Fruit fly (Drosophila melanogaster) whole organism, embryonic: ENCODE data around the gene ppk11.

Experiments used
- Bgb ChIP-seq: fragments of 200-800 bp; sonication (Bioruptor generic); IDR thresholded peaks from 2 replicates; pipeline ENCODE4 v1.3.6; 2022; ENCODE audit warnings: missing biosample characterization, missing genetic modification characterization; ENCODE audit not compliant: partially characterized antibody
- Bteb2 ChIP-seq: fragments of 200-800 bp; sonication (Bioruptor generic); optimal IDR thresholded peaks from 2 replicates; lab custom pipeline; 2016; ENCODE audit warnings: missing biosample characterization, missing genetic modification characterization
- CG10959 ChIP-seq: fragments of 200-800 bp; sonication (Bioruptor generic); IDR thresholded peaks from 2 replicates; pipeline ENCODE4 v1.3.6; 2022; ENCODE audit warnings: missing biosample characterization, missing genetic modification characterization
- CG11085 ChIP-seq: fragments of 200-800 bp; sonication (Bioruptor generic); IDR thresholded peaks from 2 replicates; pipeline ENCODE4 v1.3.6; 2022; ENCODE audit warnings: missing biosample characterization, missing genetic modification characterization
- CG11696 ChIP-seq: fragments of 200-800 bp; sonication (Bioruptor generic); IDR thresholded peaks from 2 replicates; pipeline ENCODE4 v1.3.6; 2022; ENCODE audit warnings: missing biosample characterization, missing genetic modification characterization
- CG14667 ChIP-seq: fragments of 200-800 bp; sonication (Bioruptor generic); IDR thresholded peaks from 2 replicates; pipeline ENCODE4 v1.3.6; 2022; ENCODE audit warnings: missing biosample characterization, missing genetic modification characterization
- CG15073 ChIP-seq: fragments of 200-800 bp; sonication (Bioruptor generic); optimal IDR thresholded peaks from 2 replicates; lab custom pipeline; 2016; ENCODE audit warnings: missing biosample characterization, missing genetic modification characterization
- CG1603 ChIP-seq: fragments of 200-800 bp; sonication (Bioruptor generic); optimal IDR thresholded peaks from 2 replicates; lab custom pipeline; 2019; ENCODE audit warnings: missing biosample characterization, mild to moderate bottlenecking, missing genetic modification characterization, moderate library complexity
- CG1647 ChIP-seq: fragments of 200-800 bp; sonication (Bioruptor generic); optimal IDR thresholded peaks from 3 replicates; lab custom pipeline; 2016; ENCODE audit warnings: missing biosample characterization, missing genetic modification characterization
- CG16815 ChIP-seq: fragments of 200-800 bp; sonication (Bioruptor generic); optimal IDR thresholded peaks from 3 replicates; lab custom pipeline; 2017; ENCODE audit warnings: missing biosample characterization, mild to moderate bottlenecking, missing genetic modification characterization
- CG17912 ChIP-seq: fragments of 200-800 bp; sonication (Bioruptor generic); optimal IDR thresholded peaks from 2 replicates; lab custom pipeline; 2018; ENCODE audit warnings: missing biosample characterization, mild to moderate bottlenecking, missing genetic modification characterization
- CG18262 ChIP-seq: fragments of 200-800 bp; optimal IDR thresholded peaks from 3 replicates; lab custom pipeline; 2019; ENCODE audit warnings: missing biosample characterization, mild to moderate bottlenecking, missing genetic modification characterization, moderate library complexity
- CG2875 ChIP-seq: fragments of 200-800 bp; sonication (Bioruptor generic); optimal IDR thresholded peaks from 2 replicates; lab custom pipeline; 2017; ENCODE audit warnings: missing biosample characterization, mild to moderate bottlenecking, missing genetic modification characterization, missing genetic modification reagents
- CG31365 ChIP-seq: fragments of 200-800 bp; sonication (Bioruptor generic); optimal IDR thresholded peaks from 2 replicates; lab custom pipeline; 2018; ENCODE audit warnings: missing biosample characterization, mild to moderate bottlenecking, missing genetic modification characterization
- CG3163 ChIP-seq: fragments of 200-800 bp; sonication (Bioruptor generic); optimal IDR thresholded peaks from 3 replicates; lab custom pipeline; 2016; ENCODE audit warnings: missing biosample characterization, missing genetic modification characterization
- CG32532 ChIP-seq: fragments of 200-800 bp; sonication (Bioruptor generic); IDR thresholded peaks from 2 replicates; pipeline ENCODE4 v1.3.6; 2022; ENCODE audit warnings: missing biosample characterization, missing genetic modification characterization
- CG33213 ChIP-seq: fragments of 200-800 bp; sonication (Bioruptor generic); optimal IDR thresholded peaks from 3 replicates; lab custom pipeline; 2016; ENCODE audit warnings: missing biosample characterization, missing genetic modification characterization
- CG4328 ChIP-seq: fragments of 200-800 bp; sonication (Bioruptor generic); optimal IDR thresholded peaks from 3 replicates; lab custom pipeline; 2017; ENCODE audit warnings: missing biosample characterization, missing genetic modification reagents, missing genetic modification characterization
- CG4730 ChIP-seq: fragments of 200-800 bp; sonication (Bioruptor generic); IDR thresholded peaks from 2 replicates; pipeline ENCODE4 v1.3.6; 2022; ENCODE audit warnings: missing biosample characterization, missing genetic modification characterization
- CG6654 ChIP-seq: fragments of 200-800 bp; sonication (Bioruptor generic); optimal IDR thresholded peaks from 2 replicates; lab custom pipeline; 2017; ENCODE audit warnings: missing biosample characterization, mild to moderate bottlenecking, missing genetic modification characterization
- CG6683 ChIP-seq: fragments of 200-800 bp; sonication (Bioruptor generic); optimal IDR thresholded peaks from 2 replicates; lab custom pipeline; 2017; ENCODE audit warnings: missing biosample characterization, mild to moderate bottlenecking, missing genetic modification characterization, missing genetic modification reagents
- CG6765 ChIP-seq: fragments of 200-800 bp; sonication (Bioruptor generic); optimal IDR thresholded peaks from 3 replicates; lab custom pipeline; 2017; ENCODE audit warnings: missing biosample characterization, mild to moderate bottlenecking, missing genetic modification characterization
- CG7963 ChIP-seq: fragments of 200-800 bp; sonication (Bioruptor generic); IDR thresholded peaks from 3 replicates; pipeline ENCODE4 v1.3.6; 2022; ENCODE audit warnings: missing biosample characterization, missing genetic modification characterization; ENCODE audit not compliant: partially characterized antibody
- CG8765 ChIP-seq: fragments of 200-800 bp; sonication (Bioruptor generic); IDR thresholded peaks from 2 replicates; pipeline ENCODE4 v1.3.6; 2022; ENCODE audit warnings: missing biosample characterization, missing genetic modification characterization
- D ChIP-seq, 2 experiments: fragments of 200-800 bp in 1 of 2; fragments of >200 bp in 1 of 2; sonication (Bioruptor generic) in 1 of 2; optimal IDR thresholded peaks; 2 replicates in 1 of 2; 3 replicates in 1 of 2; lab custom pipeline; 2017; ENCODE audit warnings: mild to moderate bottlenecking in 1 of 2, missing biosample characterization in 1 of 2, missing genetic modification characterization in 1 of 2, missing genetic modification reagents in 1 of 2
- Dip3 ChIP-seq: fragments of 200-800 bp; sonication (Bioruptor generic); optimal IDR thresholded peaks from 3 replicates; lab custom pipeline; 2016; ENCODE audit warnings: missing biosample characterization, missing genetic modification characterization
- Gug ChIP-seq: fragments of 200-800 bp; sonication (Bioruptor generic); IDR thresholded peaks from 4 replicates; pipeline ENCODE4 v1.3.6; 2022; ENCODE audit warnings: missing biosample characterization, missing genetic modification characterization
- HHEX ChIP-seq: fragments of 200-800 bp; sonication (Bioruptor generic); optimal IDR thresholded peaks from 3 replicates; lab custom pipeline; 2017; ENCODE audit warnings: missing biosample characterization, mild to moderate bottlenecking, missing genetic modification characterization, missing genetic modification reagents
- Hmr ChIP-seq: fragments of 200-800 bp; sonication (Bioruptor generic); optimal IDR thresholded peaks from 3 replicates; lab custom pipeline; 2017; ENCODE audit warnings: mild to moderate bottlenecking, missing biosample characterization, missing genetic modification reagents, missing genetic modification characterization
- Meics ChIP-seq: fragments of 200-800 bp; sonication (Bioruptor generic); optimal IDR thresholded peaks from 2 replicates; lab custom pipeline; 2017; ENCODE audit warnings: missing biosample characterization, mild to moderate bottlenecking, missing genetic modification characterization
- NFAT ChIP-seq: fragments of 200-800 bp; sonication (Bioruptor generic); IDR thresholded peaks from 2 replicates; pipeline ENCODE4 v1.3.6; 2022; ENCODE audit warnings: missing biosample characterization, missing genetic modification characterization
- Neu2 ChIP-seq: fragments of 200-800 bp; sonication (Bioruptor generic); optimal IDR thresholded peaks from 3 replicates; lab custom pipeline; 2016; ENCODE audit warnings: missing biosample characterization, missing genetic modification characterization, borderline replicate concordance
- Oaz ChIP-seq: fragments of 200-800 bp; sonication (Bioruptor generic); IDR thresholded peaks from 2 replicates; pipeline ENCODE4 v1.3.6; 2022; ENCODE audit warnings: missing biosample characterization, missing genetic modification characterization
- amos ChIP-seq: fragments of 200-800 bp; sonication (Bioruptor generic); IDR thresholded peaks from 2 replicates; pipeline ENCODE4 v1.3.6; 2022; ENCODE audit warnings: missing biosample characterization, missing genetic modification characterization; ENCODE audit not compliant: partially characterized antibody
- aop ChIP-seq: fragments of 200-800 bp; sonication (Bioruptor generic); IDR thresholded peaks from 2 replicates; pipeline ENCODE4 v1.3.6; 2022; ENCODE audit warnings: missing biosample characterization, missing genetic modification characterization
- bbx ChIP-seq: fragments of 200-800 bp; sonication (Bioruptor generic); IDR thresholded peaks from 2 replicates; pipeline ENCODE4 v1.3.6; 2022; ENCODE audit warnings: missing biosample characterization, missing genetic modification characterization; ENCODE audit not compliant: partially characterized antibody
- bsh ChIP-seq, 2 experiments: fragments of 200-800 bp; sonication (Bioruptor generic); optimal IDR thresholded peaks; 2 replicates each; lab custom pipeline; 2017 to 2018; ENCODE audit warnings: mild to moderate bottlenecking in 2 of 2, missing biosample characterization in 2 of 2, missing genetic modification characterization in 2 of 2, moderate library complexity in 1 of 2
- cad ChIP-seq: fragments of >200 bp; optimal IDR thresholded peaks from 2 replicates; lab custom pipeline; 2017; ENCODE audit warnings: missing biosample characterization, missing genetic modification characterization
- chn ChIP-seq: fragments of 200-800 bp; sonication (Bioruptor generic); optimal IDR thresholded peaks from 2 replicates; lab custom pipeline; 2016; ENCODE audit warnings: missing biosample characterization, missing genetic modification characterization
- esg ChIP-seq: fragments of 200-800 bp; sonication (Bioruptor generic); conservative IDR thresholded peaks from 2 replicates; pipeline ENCODE4 v1.3.6; 2022; ENCODE audit warnings: missing biosample characterization, missing genetic modification characterization
- ken ChIP-seq: fragments of 200-800 bp; sonication (Bioruptor generic); IDR thresholded peaks from 3 replicates; pipeline ENCODE4 v1.3.6; 2022; ENCODE audit warnings: missing biosample characterization, missing genetic modification characterization
- lab ChIP-seq: fragments of 200-800 bp; sonication (Bioruptor generic); optimal IDR thresholded peaks from 3 replicates; lab custom pipeline; 2017; ENCODE audit warnings: missing biosample characterization, missing genetic modification characterization, mild to moderate bottlenecking, moderate library complexity, missing genetic modification reagents
- lbe ChIP-seq: fragments of 200-800 bp; sonication (Bioruptor generic); optimal IDR thresholded peaks from 2 replicates; lab custom pipeline; 2016; ENCODE audit warnings: missing biosample characterization, mild to moderate bottlenecking, missing genetic modification characterization
- lilli ChIP-seq: fragments of 200-800 bp; sonication (Bioruptor generic); optimal IDR thresholded peaks from 3 replicates; lab custom pipeline; 2016; ENCODE audit warnings: missing biosample characterization, missing genetic modification characterization
- luna ChIP-seq: fragments of 200-800 bp; sonication (Bioruptor generic); optimal IDR thresholded peaks from 2 replicates; lab custom pipeline; 2016; ENCODE audit warnings: missing biosample characterization, missing genetic modification characterization
- onecut ChIP-seq: fragments of 200-800 bp; sonication (Bioruptor generic); IDR thresholded peaks from 2 replicates; pipeline ENCODE4 v1.3.6; 2022; ENCODE audit warnings: missing biosample characterization, missing genetic modification characterization
- pzg ChIP-seq: fragments of 200-800 bp; sonication (Bioruptor generic); optimal IDR thresholded peaks from 3 replicates; lab custom pipeline; 2018; ENCODE audit warnings: missing biosample characterization, mild to moderate bottlenecking, missing genetic modification characterization, moderate library complexity
- sisA ChIP-seq: fragments of 200-800 bp; sonication (Bioruptor generic); IDR thresholded peaks from 2 replicates; pipeline ENCODE4 v1.3.6; 2022; ENCODE audit warnings: missing biosample characterization, missing genetic modification characterization
- sob ChIP-seq: fragments of 200-800 bp; sonication (Bioruptor generic); IDR thresholded peaks from 2 replicates; pipeline ENCODE4 v1.3.6; 2022; ENCODE audit warnings: missing biosample characterization, missing genetic modification characterization
- stc ChIP-seq: fragments of 200-800 bp; sonication (Bioruptor generic); IDR thresholded peaks from 2 replicates; pipeline ENCODE4 v1.3.6; 2022; ENCODE audit warnings: missing biosample characterization, missing genetic modification characterization
- yki ChIP-seq: fragments of >200 bp; optimal IDR thresholded peaks from 3 replicates; lab custom pipeline; 2018

ppk11 gene

DNA sequence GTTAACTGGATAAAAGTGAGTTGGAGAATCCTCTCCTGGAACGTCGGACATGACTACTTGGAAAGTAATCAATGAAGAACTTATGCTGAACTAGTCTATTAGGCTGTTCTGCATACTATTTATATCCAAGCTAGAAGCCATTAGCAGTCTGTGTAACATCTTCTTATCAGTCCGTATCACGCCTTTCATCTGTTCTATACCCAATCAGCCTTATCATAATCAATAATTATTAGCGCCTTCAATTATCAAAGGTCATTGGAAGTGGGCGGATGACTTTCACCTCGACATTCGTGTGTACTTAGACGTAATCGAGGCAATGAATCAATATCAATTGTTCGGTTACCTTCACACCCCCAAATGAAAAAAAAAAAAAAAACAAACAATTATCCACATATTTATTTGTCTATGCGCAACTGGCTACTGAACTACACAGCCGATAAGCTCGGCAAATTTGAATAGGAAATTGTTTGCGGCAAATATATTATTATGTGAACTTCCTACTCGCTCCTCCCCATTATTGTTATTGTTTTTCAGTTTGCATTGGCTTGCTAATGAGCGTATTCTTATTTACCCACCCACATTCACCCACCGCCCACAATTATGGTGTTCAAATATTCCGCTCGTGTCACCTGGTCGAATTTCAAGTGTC is at the start of gene ppk11, which contains the start of gene ppk16 (continued):
- no peak for TF ChIP-seq CG6683 (GFP tag; lab: Kevin White, UChicago)
- no peak for TF ChIP-seq esg (GFP tag; lab: Robert Waterston, UW)
- no peak for TF ChIP-seq NFAT (GFP tag; lab: Robert Waterston, UW)
- TF ChIP-seq CG1603 (tag; lab: Kevin White, UChicago), result no peak
- TF ChIP-seq CG31365 (tag; lab: Kevin White, UChicago), result no peak
- TF ChIP-seq cad (GFP tag; lab: Kevin White, UChicago), result no peak
- TF ChIP-seq pzg (GFP tag; lab: Kevin White, UChicago), result no peak
- TF ChIP-seq aop, result no peak
- TF ChIP-seq yki (lab: Kevin White, UChicago), result no peak
- TF ChIP-seq bbx (GFP tag; lab: Robert Waterston, UW), result no peak
- no peak for TF ChIP-seq Gug (GFP tag; lab: Robert Waterston, UW)
- TF ChIP-seq Oaz, result no peak
- peak; percentile 14 for TF ChIP-seq Bteb2 (GFP tag; lab: Kevin White, UChicago)
- no peak for TF ChIP-seq stc (GFP tag; lab: Robert Waterston, UW)
- TF ChIP-seq CG11085 (GFP tag; lab: Robert Waterston, UW), result no peak
- no peak for TF ChIP-seq sisA (GFP tag; lab: Robert Waterston, UW)
- peak; percentile 21 for TF ChIP-seq CG33213 (GFP tag; lab: Kevin White, UChicago)
- TF ChIP-seq CG1647 (GFP tag; lab: Kevin White, UChicago), result no peak
- TF ChIP-seq Dip3 (GFP tag; lab: Kevin White, UChicago), result no peak
- no peak for TF ChIP-seq CG6654
- no peak for TF ChIP-seq Bgb (GFP tag; lab: Robert Waterston, UW)
- no peak for TF ChIP-seq CG8765 (GFP tag; lab: Robert Waterston, UW)
- no peak for TF ChIP-seq CG6765 (GFP tag; lab: Kevin White, UChicago)
- no peak for TF ChIP-seq sob (GFP tag; lab: Robert Waterston, UW)
- TF ChIP-seq HHEX (GFP tag; lab: Kevin White, UChicago), result no peak
- no peak for TF ChIP-seq CG16815 (GFP tag; lab: Kevin White, UChicago)
- TF ChIP-seq chn (GFP tag; lab: Kevin White, UChicago), result no peak
- no peak for TF ChIP-seq lbe
- TF ChIP-seq onecut (GFP tag; lab: Robert Waterston, UW), result no peak
- no peak for TF ChIP-seq CG17912
- no peak for TF ChIP-seq CG4730 (GFP tag; lab: Robert Waterston, UW)
- no peak for TF ChIP-seq lilli (GFP tag; lab: Kevin White, UChicago)
- no peak for TF ChIP-seq ken (GFP tag; lab: Robert Waterston, UW)
- no peak for TF ChIP-seq CG32532 (GFP tag; lab: Robert Waterston, UW)
- no peak for TF ChIP-seq CG14667 (GFP tag; lab: Robert Waterston, UW)
- TF ChIP-seq bsh (GFP tag; optimal IDR thresholded peaks at IDR 0.05; lab: Kevin White, UChicago), result peak in 1 of 2 experiments; percentile 52
- TF ChIP-seq CG15073 (GFP tag; lab: Kevin White, UChicago), result no peak
- no peak for TF ChIP-seq D (optimal IDR thresholded peaks at IDR 0.05; lab: Kevin White, UChicago)
- TF ChIP-seq D (GFP tag; optimal IDR thresholded peaks at IDR 0.05; lab: Kevin White, UChicago), result no peak
- TF ChIP-seq Meics (GFP tag; lab: Kevin White, UChicago), result peak; percentile 16
- TF ChIP-seq CG7963 (GFP tag; lab: Robert Waterston, UW), result no peak
- no peak for TF ChIP-seq amos (GFP tag; lab: Robert Waterston, UW)
- no peak for TF ChIP-seq Neu2 (GFP tag; lab: Kevin White, UChicago)
- TF ChIP-seq CG18262 (tag; lab: Kevin White, UChicago), result no peak
- TF ChIP-seq CG11696 (GFP tag; lab: Robert Waterston, UW), result no peak
- no peak for TF ChIP-seq CG3163 (GFP tag; lab: Kevin White, UChicago)
- peak; percentile 64 for TF ChIP-seq lab (GFP tag; lab: Kevin White, UChicago)
- TF ChIP-seq CG2875 (GFP tag; lab: Kevin White, UChicago), result peak; percentile 47
- peak; percentile 65 for TF ChIP-seq Hmr (GFP tag; lab: Kevin White, UChicago)
- TF ChIP-seq CG10959 (GFP tag; lab: Robert Waterston, UW), result no peak
- no peak for TF ChIP-seq luna (GFP tag; lab: Kevin White, UChicago)
- TF ChIP-seq CG4328 (GFP tag; lab: Kevin White, UChicago), result no peak
